Worm (Caenorhabditis elegans) whole organism, L1 larva: ENCODE measurements around the gene srx-114.

Experiments used
- C04F5.9 ChIP-seq: sonication (generic microtip); optimal IDR thresholded peaks from 2 replicates; lab custom pipeline; 2016; ENCODE audit warnings: missing genetic modification characterization, missing compliant biosample characterization
- C16A3.4 ChIP-seq: fragments of 150-350 bp; optimal IDR thresholded peaks from 2 replicates; lab custom pipeline; 2014; ENCODE audit warnings: missing biosample characterization, missing genetic modification characterization
- F16B12.6 ChIP-seq: fragments of 150-350 bp; optimal IDR thresholded peaks from 2 replicates; lab custom pipeline; 2014; ENCODE audit warnings: missing biosample characterization, missing genetic modification characterization
- aha-1 ChIP-seq: fragments of 150-350 bp; optimal IDR thresholded peaks from 2 replicates; lab custom pipeline; 2014; ENCODE audit warnings: missing biosample characterization, missing genetic modification characterization
- ama-1 ChIP-seq: fragments of 150-350 bp; optimal IDR thresholded peaks from 2 replicates; lab custom pipeline; 2014
- blmp-1 ChIP-seq: fragments of 150-350 bp; optimal IDR thresholded peaks from 2 replicates; lab custom pipeline; 2014; ENCODE audit warnings: missing biosample characterization, missing genetic modification characterization
- ceh-63 ChIP-seq: fragments of 200-800 bp; sonication (Bioruptor generic); optimal IDR thresholded peaks from 2 replicates; lab custom pipeline; 2018; ENCODE audit warnings: mild to moderate bottlenecking, missing genetic modification characterization, missing compliant biosample characterization
- ceh-8 ChIP-seq: fragments of 200-800 bp; sonication (Bioruptor generic); optimal IDR thresholded peaks from 2 replicates; lab custom pipeline; 2018; ENCODE audit warnings: mild to moderate bottlenecking, missing genetic modification characterization, moderate library complexity, missing compliant biosample characterization
- ceh-90 ChIP-seq: sonication (generic microtip); optimal IDR thresholded peaks from 2 replicates; lab custom pipeline; 2016; ENCODE audit warnings: missing genetic modification characterization, missing compliant biosample characterization
- dpl-1 ChIP-seq, 3 experiments: fragments of 150-350 bp in 2 of 3; sonication (generic microtip) in 1 of 3; optimal IDR thresholded peaks; 2 replicates each; lab custom pipeline; 2014 to 2017; ENCODE audit warnings: missing biosample characterization in 3 of 3, missing genetic modification characterization in 3 of 3, missing genetic modification reagents in 3 of 3
- dsc-1 ChIP-seq: sonication (generic microtip); optimal IDR thresholded peaks from 2 replicates; lab custom pipeline; 2016; ENCODE audit warnings: mild to moderate bottlenecking, missing genetic modification characterization, missing compliant biosample characterization
- efl-1 ChIP-seq, 4 experiments: fragments of 150-350 bp; optimal IDR thresholded peaks in 3 of 4; peaks in 1 of 4; 1 replicate in 1 of 4; 2 replicates in 3 of 4; lab custom pipeline; 2014; ENCODE audit warnings: missing biosample characterization in 2 of 4, missing genetic modification characterization in 2 of 4, missing genetic modification reagents in 2 of 4
- elt-3 ChIP-seq, 6 experiments: fragments of 150-350 bp in 1 of 6; sonication (generic microtip); optimal IDR thresholded peaks; 2 replicates each; lab custom pipeline; 2017 to 2018; ENCODE audit warnings: missing biosample characterization in 6 of 6, missing genetic modification characterization in 6 of 6, inconsistent platforms in 1 of 6
- fos-1 ChIP-seq: fragments of 150-350 bp; optimal IDR thresholded peaks from 2 replicates; lab custom pipeline; 2014; ENCODE audit warnings: missing biosample characterization, missing genetic modification characterization
- jun-1 ChIP-seq: fragments of 150-350 bp; optimal IDR thresholded peaks from 2 replicates; lab custom pipeline; 2014; ENCODE audit warnings: missing biosample characterization, missing genetic modification reagents, missing genetic modification characterization
- lin-15B ChIP-seq: fragments of 150-350 bp; sonication (generic microtip); optimal IDR thresholded peaks from 3 replicates; lab custom pipeline; 2014; ENCODE audit warnings: missing biosample characterization, missing genetic modification characterization
- lin-35 ChIP-seq, 2 experiments: fragments of 150-350 bp; optimal IDR thresholded peaks; 2 replicates each; lab custom pipeline; 2014; ENCODE audit warnings: missing biosample characterization in 2 of 2, missing genetic modification characterization in 2 of 2, missing genetic modification reagents in 2 of 2
- lin-39 ChIP-seq: fragments of 150-350 bp; optimal IDR thresholded peaks from 2 replicates; lab custom pipeline; 2014; ENCODE audit warnings: missing biosample characterization, missing genetic modification reagents, missing genetic modification characterization
- lir-3 ChIP-seq: sonication (generic microtip); optimal IDR thresholded peaks from 2 replicates; lab custom pipeline; 2016; ENCODE audit warnings: mild to moderate bottlenecking, missing genetic modification characterization, moderate library complexity, missing compliant biosample characterization; ENCODE audit not compliant: poor library complexity
- lsy-2 ChIP-seq, 2 experiments: fragments of 150-350 bp; optimal IDR thresholded peaks; 2 replicates each; lab custom pipeline; 2014; ENCODE audit warnings: missing biosample characterization in 2 of 2, missing genetic modification characterization in 2 of 2
- mep-1 ChIP-seq: fragments of 150-350 bp; optimal IDR thresholded peaks from 2 replicates; lab custom pipeline; 2014; ENCODE audit warnings: missing biosample characterization, missing genetic modification characterization
- nhr-11 ChIP-seq: fragments of 150-350 bp; optimal IDR thresholded peaks from 2 replicates; lab custom pipeline; 2014; ENCODE audit warnings: missing biosample characterization, missing genetic modification characterization
- nhr-12 ChIP-seq: sonication (generic microtip); optimal IDR thresholded peaks from 2 replicates; lab custom pipeline; 2017; ENCODE audit warnings: missing biosample characterization, missing genetic modification characterization
- nhr-19 ChIP-seq: fragments of 200-800 bp; sonication (Bioruptor generic); conservative IDR thresholded peaks from 2 replicates; pipeline ENCODE4 v1.3.6; 2022; ENCODE audit warnings: missing genetic modification characterization, missing compliant biosample characterization
- nhr-237 ChIP-seq: fragments of 150-350 bp; optimal IDR thresholded peaks from 2 replicates; lab custom pipeline; 2014; ENCODE audit warnings: missing biosample characterization, missing genetic modification characterization
- nhr-71 ChIP-seq: sonication (generic microtip); optimal IDR thresholded peaks from 2 replicates; lab custom pipeline; 2016; ENCODE audit warnings: mild to moderate bottlenecking, missing genetic modification characterization, moderate library complexity, missing compliant biosample characterization
- nhr-76 ChIP-seq: sonication (generic microtip); optimal IDR thresholded peaks from 2 replicates; lab custom pipeline; 2017; ENCODE audit warnings: missing biosample characterization, missing genetic modification characterization
- nhr-77 ChIP-seq: fragments of 150-350 bp; optimal IDR thresholded peaks from 2 replicates; lab custom pipeline; 2014; ENCODE audit warnings: missing biosample characterization, missing genetic modification characterization
- nhr-85 ChIP-seq: sonication (generic microtip); peaks from one replicate; lab custom pipeline; 2016; ENCODE audit warnings: missing genetic modification characterization, inconsistent platforms, missing compliant biosample characterization
- pqm-1 ChIP-seq: sonication (generic microtip); optimal IDR thresholded peaks from 3 replicates; lab custom pipeline; 2017; ENCODE audit warnings: missing biosample characterization, missing genetic modification characterization
- snpc-4 ChIP-seq: fragments of 150-350 bp; optimal IDR thresholded peaks from 2 replicates; lab custom pipeline; 2014; ENCODE audit warnings: missing biosample characterization, missing genetic modification characterization
- snu-23 ChIP-seq: sonication (generic microtip); optimal IDR thresholded peaks from 2 replicates; lab custom pipeline; 2016; ENCODE audit warnings: missing genetic modification characterization, missing compliant biosample characterization
- sup-37 ChIP-seq: fragments of 200-800 bp; sonication (Bioruptor generic); optimal IDR thresholded peaks from 2 replicates; lab custom pipeline; 2018; ENCODE audit warnings: mild to moderate bottlenecking, missing genetic modification characterization, missing compliant biosample characterization
- unc-62 ChIP-seq: fragments of 150-350 bp; optimal IDR thresholded peaks from 2 replicates; lab custom pipeline; 2014; ENCODE audit warnings: missing biosample characterization, missing genetic modification reagents, missing genetic modification characterization
- unc-86 ChIP-seq: sonication (generic microtip); optimal IDR thresholded peaks from 2 replicates; lab custom pipeline; 2016; ENCODE audit warnings: missing genetic modification characterization, missing compliant biosample characterization
- unc-98 ChIP-seq: fragments of 200-800 bp; sonication (Bioruptor generic); IDR thresholded peaks from 2 replicates; pipeline ENCODE4 v1.3.6; 2022; ENCODE audit warnings: missing genetic modification characterization, missing compliant biosample characterization
- vab-15 ChIP-seq: sonication (generic microtip); optimal IDR thresholded peaks from 2 replicates; lab custom pipeline; 2017; ENCODE audit warnings: missing genotype, mild to moderate bottlenecking, missing genetic modification characterization, missing compliant biosample characterization
- zip-4 ChIP-seq: fragments of 200-800 bp; sonication (Bioruptor generic); optimal IDR thresholded peaks from 2 replicates; lab custom pipeline; 2018; ENCODE audit warnings: mild to moderate bottlenecking, missing genetic modification characterization, moderate library complexity, missing compliant biosample characterization
- ztf-11 ChIP-seq, 2 experiments: sonication (generic microtip); optimal IDR thresholded peaks; 2 replicates each; lab custom pipeline; 2016 to 2017; ENCODE audit warnings: missing genetic modification characterization in 2 of 2, missing biosample characterization in 1 of 2, missing compliant biosample characterization in 1 of 2
- ztf-4 ChIP-seq: fragments of 150-350 bp; optimal IDR thresholded peaks from 2 replicates; lab custom pipeline; 2014; ENCODE audit warnings: missing biosample characterization, missing genetic modification characterization

The srx-114 gene

DNA sequence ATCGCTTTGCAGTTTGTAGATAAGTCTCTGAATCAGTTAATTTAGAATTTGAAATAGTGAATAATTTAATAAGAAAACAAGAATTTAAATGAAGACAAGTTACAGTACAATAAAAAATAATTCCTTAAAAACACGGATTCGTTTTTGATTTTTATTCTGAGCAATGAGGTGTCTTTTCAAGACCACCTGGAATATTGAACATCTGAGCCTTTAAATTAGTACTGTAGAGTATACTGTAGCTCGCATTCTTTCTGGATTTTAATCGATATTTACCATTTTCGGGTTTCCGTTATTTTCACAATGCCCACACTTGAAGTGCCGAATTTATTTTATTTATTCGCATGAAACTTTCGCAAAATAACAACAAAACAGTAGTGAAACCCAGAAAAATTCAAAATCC lies 9.1 kb downstream of the srx-114 start, which contains the start of gene F07F6.7:
Gene F07F6.7 (minus strand): TSS at position 27 of the 400 bp plus-strand sequence.
- TF ChIP-seq ceh-63 (GFP tag; lab: Kevin White, UChicago) (no peak), dsc-1 (tag; lab: Kevin White, UChicago) (no peak), vab-15 (tag; lab: Kevin White, UChicago) (no peak), mep-1 (no peak), nhr-85 (peak; percentile 51), zip-4 (GFP tag; lab: Kevin White, UChicago) (no peak), nhr-11 (tag; lab: Kevin White, UChicago) (no peak), lir-3 (tag; lab: Kevin White, UChicago) (no peak), nhr-77 (tag; lab: Kevin White, UChicago) (no peak), unc-98 (no peak), lin-39 (tag; lab: Kevin White, UChicago) (no peak), ama-1 (no peak), unc-86 (tag; lab: Kevin White, UChicago) (no peak), ztf-4 (tag; lab: Kevin White, UChicago) (no peak), nhr-237 (tag; lab: Kevin White, UChicago) (no peak), pqm-1 (tag; lab: Kevin White, UChicago) (no peak), sup-37 (no peak), lsy-2 (tag; optimal IDR thresholded peaks at IDR 0.05; lab: Kevin White, UChicago) (peak; percentile 8 to 20), C04F5.9 (tag; lab: Kevin White, UChicago) (no peak), unc-62 (GFP tag; lab: Kevin White, UChicago) (no peak), snu-23 (GFP tag; lab: Kevin White, UChicago) (peak; percentile 6), elt-3 (tag; optimal IDR thresholded peaks at IDR 0.05; lab: Kevin White, UChicago) (no peak), ceh-8 (no peak), nhr-71 (tag; lab: Kevin White, UChicago) (peak; percentile 32), F16B12.6 (tag; lab: Kevin White, UChicago) (no peak)
- TF ChIP-seq, all 84 proteins: peak for 4

DNA sequence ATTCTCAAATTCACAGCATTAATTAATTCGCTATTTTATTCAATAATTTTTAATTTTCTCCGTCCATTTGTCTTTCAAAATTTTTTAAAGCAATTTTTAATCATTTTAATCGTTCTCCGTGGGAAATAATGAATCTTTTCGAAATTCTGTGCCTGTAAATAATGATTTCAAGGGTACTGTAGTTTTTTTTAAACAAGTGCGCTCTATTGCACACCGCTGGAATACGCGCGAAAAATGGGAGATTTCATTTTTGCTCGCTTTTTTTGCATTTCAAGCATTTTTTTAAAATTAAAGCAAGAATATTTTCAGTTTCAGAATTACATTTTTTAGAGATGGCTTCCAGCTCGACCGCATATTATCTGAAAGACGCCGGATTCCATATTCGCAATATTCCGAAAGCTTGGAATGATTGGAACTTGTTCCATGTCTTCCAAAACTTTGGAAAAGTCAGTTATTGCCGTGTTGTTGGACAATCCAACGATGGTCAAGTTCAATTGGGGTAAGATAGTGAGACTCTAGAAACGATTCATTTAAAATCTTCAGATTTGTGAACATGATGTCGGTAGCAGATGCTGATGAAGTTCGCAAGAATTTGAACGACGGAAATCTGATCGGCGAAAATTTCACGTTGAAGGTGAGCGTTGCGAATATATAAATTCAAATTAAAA lies 11.9 kb downstream of the srx-114 start, which contains the start of gene tofu-6:
Gene tofu-6 (plus strand): TSS at position 302 of the 668 bp plus-strand sequence.
- no peak for TF ChIP-seq jun-1 (tag; lab: Kevin White, UChicago)
- no peak for TF ChIP-seq snpc-4 (tag; lab: Kevin White, UChicago)
- peak; percentile 11 for TF ChIP-seq C16A3.4 (tag; lab: Kevin White, UChicago)
- TF ChIP-seq efl-1 (optimal IDR thresholded peaks at IDR 0.05; lab: Kevin White, UChicago) = peak; percentile 69 to 73
- TF ChIP-seq efl-1 (GFP tag; optimal IDR thresholded peaks at IDR 0.05 in 1 of 2; lab: Kevin White, UChicago) = peak; percentile 71 to 95
- peak; percentile 25 to 85 for TF ChIP-seq lin-35 (GFP tag; optimal IDR thresholded peaks at IDR 0.05; lab: Kevin White, UChicago)
- TF ChIP-seq dpl-1 (GFP tag; optimal IDR thresholded peaks at IDR 0.05; lab: Kevin White, UChicago) = peak; percentile 55 to 80 (median 62)
- TF ChIP-seq ztf-11 (tag; optimal IDR thresholded peaks at IDR 0.05; lab: Kevin White, UChicago) = no peak
- no peak for TF ChIP-seq nhr-76
- TF ChIP-seq nhr-19 (GFP tag; lab: Robert Waterston, UW) = no peak
- TF ChIP-seq aha-1 = no peak
- TF ChIP-seq nhr-237 (tag; lab: Kevin White, UChicago) = no peak
- no peak for TF ChIP-seq ceh-90
- peak; percentile 16 for TF ChIP-seq F16B12.6 (tag; lab: Kevin White, UChicago)
- peak; percentile 10 for TF ChIP-seq lin-15B (tag; lab: Kevin White, UChicago)
- TF ChIP-seq lir-3 (tag; lab: Kevin White, UChicago) = no peak
- peak; percentile 43 for TF ChIP-seq mep-1
- TF ChIP-seq blmp-1 (tag; lab: Kevin White, UChicago) = peak; percentile 30
- TF ChIP-seq nhr-12 (tag; lab: Kevin White, UChicago) = no peak
- peak; percentile 64 to 95 for TF ChIP-seq lsy-2 (tag; optimal IDR thresholded peaks at IDR 0.05; lab: Kevin White, UChicago)
- TF ChIP-seq fos-1 (tag; lab: Kevin White, UChicago) = no peak
